Fruit fly (Drosophila melanogaster) whole organism, embryonic: ENCODE results near the gene CG13694.

Experiments
- Abd-B ChIP-seq: fragments of 200-800 bp; sonication (Bioruptor generic); optimal IDR thresholded peaks from 2 replicates; lab custom pipeline; 2018; ENCODE audit warnings: missing biosample characterization, mild to moderate bottlenecking, missing genetic modification characterization, moderate library complexity
- Adf1 ChIP-seq: fragments of 200-800 bp; sonication (Bioruptor generic); IDR thresholded peaks from 2 replicates; pipeline ENCODE4 v1.3.6; 2022; ENCODE audit warnings: missing biosample characterization, missing genetic modification characterization
- Atf6 ChIP-seq: fragments of 200-800 bp; sonication (Bioruptor generic); IDR thresholded peaks from 2 replicates; pipeline ENCODE4 v1.3.6; 2022; ENCODE audit warnings: missing biosample characterization, missing genetic modification characterization
- B-H2 ChIP-seq: fragments of 200-800 bp; sonication (Bioruptor generic); optimal IDR thresholded peaks from 2 replicates; lab custom pipeline; 2018; ENCODE audit warnings: missing biosample characterization, mild to moderate bottlenecking, missing genetic modification characterization
- CG11456 ChIP-seq: fragments of 200-800 bp; sonication (Bioruptor generic); IDR thresholded peaks from 3 replicates; pipeline ENCODE4 v1.3.6; 2022; ENCODE audit warnings: missing biosample characterization, missing genetic modification characterization
- CG11504 ChIP-seq: fragments of 200-800 bp; sonication (Bioruptor generic); optimal IDR thresholded peaks from 3 replicates; lab custom pipeline; 2019; ENCODE audit warnings: missing biosample characterization, mild to moderate bottlenecking, missing genetic modification characterization, moderate library complexity
- CG11723 ChIP-seq: fragments of 200-800 bp; sonication (Bioruptor generic); optimal IDR thresholded peaks from 2 replicates; lab custom pipeline; 2017; ENCODE audit warnings: missing biosample characterization, mild to moderate bottlenecking, missing genetic modification characterization
- CG14050 ChIP-seq: fragments of 200-800 bp; sonication (Bioruptor generic); IDR thresholded peaks from 3 replicates; pipeline ENCODE4 v1.3.6; 2022; ENCODE audit warnings: missing biosample characterization, missing genetic modification characterization
- CG1602 ChIP-seq: fragments of 200-800 bp; sonication (Bioruptor generic); optimal IDR thresholded peaks from 3 replicates; lab custom pipeline; 2016; ENCODE audit warnings: missing biosample characterization, missing genetic modification characterization
- CG17328 ChIP-seq: fragments of 200-800 bp; sonication (Bioruptor generic); IDR thresholded peaks from 2 replicates; pipeline ENCODE4 v1.3.6; 2022; ENCODE audit warnings: missing biosample characterization, missing genetic modification characterization
- CG1792 ChIP-seq: fragments of 200-800 bp; sonication (Bioruptor generic); optimal IDR thresholded peaks from 2 replicates; lab custom pipeline; 2016; ENCODE audit warnings: missing biosample characterization, missing genetic modification characterization
- CG1832 ChIP-seq: fragments of 200-800 bp; sonication (Bioruptor generic); optimal IDR thresholded peaks from 2 replicates; lab custom pipeline; 2017; ENCODE audit warnings: missing biosample characterization, mild to moderate bottlenecking, missing genetic modification characterization, inconsistent platforms
- CG18764 ChIP-seq: fragments of 200-800 bp; sonication (Bioruptor generic); optimal IDR thresholded peaks from 3 replicates; lab custom pipeline; 2016; ENCODE audit warnings: missing biosample characterization, missing genetic modification characterization
- CG2678 ChIP-seq: fragments of 200-800 bp; sonication (Bioruptor generic); optimal IDR thresholded peaks from 3 replicates; lab custom pipeline; 2019; ENCODE audit warnings: missing biosample characterization, mild to moderate bottlenecking, missing genetic modification characterization, moderate library complexity
- CG30431 ChIP-seq: fragments of 200-800 bp; sonication (Bioruptor generic); optimal IDR thresholded peaks from 2 replicates; lab custom pipeline; 2017; ENCODE audit warnings: missing biosample characterization, missing genetic modification characterization
- CG3163 ChIP-seq: fragments of 200-800 bp; sonication (Bioruptor generic); optimal IDR thresholded peaks from 3 replicates; lab custom pipeline; 2016; ENCODE audit warnings: missing biosample characterization, missing genetic modification characterization
- CG32532 ChIP-seq: fragments of 200-800 bp; sonication (Bioruptor generic); IDR thresholded peaks from 2 replicates; pipeline ENCODE4 v1.3.6; 2022; ENCODE audit warnings: missing biosample characterization, missing genetic modification characterization
- CG32767 ChIP-seq: fragments of 200-800 bp; sonication (Bioruptor generic); IDR thresholded peaks from 2 replicates; pipeline ENCODE4 v1.3.6; 2022; ENCODE audit warnings: missing biosample characterization, missing genetic modification characterization
- CG34376 ChIP-seq: fragments of 200-800 bp; sonication (Bioruptor generic); optimal IDR thresholded peaks from 2 replicates; lab custom pipeline; 2018; ENCODE audit warnings: missing biosample characterization, mild to moderate bottlenecking, missing genetic modification characterization
- CG34422 ChIP-seq: fragments of 200-800 bp; sonication (Bioruptor generic); IDR thresholded peaks from 3 replicates; pipeline ENCODE4 v1.3.6; 2022; ENCODE audit warnings: missing biosample characterization, missing genetic modification characterization
- CG6254 ChIP-seq: fragments of 200-800 bp; sonication (Bioruptor generic); optimal IDR thresholded peaks from 3 replicates; lab custom pipeline; 2017; ENCODE audit warnings: mild to moderate bottlenecking, missing biosample characterization, missing genetic modification reagents, missing genetic modification characterization
- CG9437 ChIP-seq: fragments of 200-800 bp; sonication (Bioruptor generic); optimal IDR thresholded peaks from 2 replicates; lab custom pipeline; 2018; ENCODE audit warnings: missing biosample characterization, mild to moderate bottlenecking, missing genetic modification characterization
- ERR ChIP-seq: fragments of 200-800 bp; sonication (Bioruptor generic); optimal IDR thresholded peaks from 2 replicates; lab custom pipeline; 2016; ENCODE audit warnings: missing biosample characterization, missing genetic modification characterization
- Ets97D ChIP-seq: fragments of 200-800 bp; sonication (Bioruptor generic); optimal IDR thresholded peaks from 3 replicates; lab custom pipeline; 2016; ENCODE audit warnings: missing biosample characterization, missing genetic modification characterization
- Fer3 ChIP-seq: fragments of 200-800 bp; sonication (Bioruptor generic); optimal IDR thresholded peaks from 2 replicates; lab custom pipeline; 2018; ENCODE audit warnings: missing biosample characterization, mild to moderate bottlenecking, missing genetic modification characterization, moderate library complexity
- GATAe ChIP-seq: fragments of 200-800 bp; sonication (Bioruptor generic); conservative IDR thresholded peaks from 2 replicates; pipeline ENCODE4 v1.3.6; 2022; ENCODE audit warnings: missing biosample characterization, missing genetic modification characterization
- Max ChIP-seq: fragments of 200-800 bp; sonication (Bioruptor generic); optimal IDR thresholded peaks from 2 replicates; lab custom pipeline; 2016; ENCODE audit warnings: missing biosample characterization, mild to moderate bottlenecking, missing genetic modification characterization
- NfI ChIP-seq: fragments of 200-800 bp; sonication (Bioruptor generic); optimal IDR thresholded peaks from 3 replicates; lab custom pipeline; 2018; ENCODE audit warnings: missing biosample characterization, mild to moderate bottlenecking, missing genetic modification characterization, moderate library complexity
- Ravus ChIP-seq: fragments of 200-800 bp; sonication (Bioruptor generic); IDR thresholded peaks from 2 replicates; pipeline ENCODE4 v1.3.6; 2022; ENCODE audit warnings: missing biosample characterization, missing genetic modification characterization
- Rfx ChIP-seq: fragments of 200-800 bp; sonication (Bioruptor generic); IDR thresholded peaks from 2 replicates; pipeline ENCODE4 v1.3.6; 2022; ENCODE audit warnings: missing biosample characterization, missing genetic modification characterization
- Sry-δ ChIP-seq: fragments of 200-800 bp; sonication (Bioruptor generic); optimal IDR thresholded peaks from 2 replicates; lab custom pipeline; 2016; ENCODE audit warnings: missing biosample characterization, missing genetic modification characterization
- ash1 ChIP-seq: fragments of 200-800 bp; sonication (Bioruptor generic); optimal IDR thresholded peaks from 2 replicates; lab custom pipeline; 2018; ENCODE audit warnings: missing biosample characterization, mild to moderate bottlenecking, missing genetic modification characterization
- dpn ChIP-seq, 2 experiments: fragments of 200-800 bp; sonication (Bioruptor generic); optimal IDR thresholded peaks; 3 replicates each; lab custom pipeline; 2016; ENCODE audit warnings: missing biosample characterization in 2 of 2, missing genetic modification characterization in 2 of 2
- fd102C ChIP-seq: fragments of 200-800 bp; sonication (Bioruptor generic); optimal IDR thresholded peaks from 2 replicates; lab custom pipeline; 2018; ENCODE audit warnings: missing biosample characterization, mild to moderate bottlenecking, missing genetic modification characterization, moderate library complexity
- gce ChIP-seq: fragments of 200-800 bp; sonication (Bioruptor generic); IDR thresholded peaks from 3 replicates; pipeline ENCODE4 v1.3.6; 2022; ENCODE audit warnings: missing biosample characterization, missing genetic modification characterization
- h ChIP-seq: fragments of >200 bp; optimal IDR thresholded peaks from 2 replicates; lab custom pipeline; 2017
- ham ChIP-seq: fragments of 200-800 bp; sonication (Bioruptor generic); IDR thresholded peaks from 2 replicates; pipeline ENCODE4 v1.3.6; 2022; ENCODE audit warnings: missing biosample characterization, missing genetic modification characterization
- hkb ChIP-seq, 2 experiments: fragments of 200-800 bp in 1 of 2; fragments of >200 bp in 1 of 2; sonication (Bioruptor generic) in 1 of 2; IDR thresholded peaks in 1 of 2; optimal IDR thresholded peaks in 1 of 2; 2 replicates each; pipeline versions ENCODE4 v1.3.6 to Lab custom; 2017 to 2022; ENCODE audit warnings: missing biosample characterization in 1 of 2, missing genetic modification characterization in 1 of 2
- jumu ChIP-seq: fragments of 200-800 bp; sonication (Bioruptor generic); optimal IDR thresholded peaks from 3 replicates; lab custom pipeline; 2016; ENCODE audit warnings: missing biosample characterization, missing genetic modification characterization
- mld ChIP-seq: fragments of 200-800 bp; sonication (Bioruptor generic); IDR thresholded peaks from 3 replicates; pipeline ENCODE4 v1.3.6; 2022; ENCODE audit warnings: missing biosample characterization, missing genetic modification characterization; ENCODE audit not compliant: partially characterized antibody
- prd ChIP-seq, 3 experiments: fragments of >200 bp in 2 of 3; fragments of 200-800 bp in 1 of 3; sonication (Bioruptor generic) in 1 of 3; optimal IDR thresholded peaks in 2 of 3; IDR thresholded peaks in 1 of 3; 2 replicates in 2 of 3; 3 replicates in 1 of 3; pipeline versions ENCODE4 v1.3.6 to Lab custom; 2017 to 2022; ENCODE audit warnings: missing biosample characterization in 1 of 3, missing genetic modification characterization in 1 of 3
- pzg ChIP-seq: fragments of 200-800 bp; sonication (Bioruptor generic); optimal IDR thresholded peaks from 3 replicates; lab custom pipeline; 2018; ENCODE audit warnings: missing biosample characterization, mild to moderate bottlenecking, missing genetic modification characterization, moderate library complexity
- repo ChIP-seq: fragments of 200-800 bp; sonication (Bioruptor generic); optimal IDR thresholded peaks from 2 replicates; lab custom pipeline; 2016; ENCODE audit warnings: missing biosample characterization, missing genetic modification characterization
- row ChIP-seq: fragments of 200-800 bp; sonication (Bioruptor generic); IDR thresholded peaks from 3 replicates; pipeline ENCODE4 v1.3.6; 2022; ENCODE audit warnings: missing biosample characterization, missing genetic modification characterization
- scrt ChIP-seq: fragments of 200-800 bp; sonication (Bioruptor generic); optimal IDR thresholded peaks from 2 replicates; lab custom pipeline; 2018; ENCODE audit warnings: missing biosample characterization, mild to moderate bottlenecking, missing genetic modification characterization, moderate library complexity
- sens ChIP-seq: fragments of 200-800 bp; sonication (Bioruptor generic); peaks from one replicate; lab custom pipeline; 2016; ENCODE audit warnings: missing biosample characterization, missing genetic modification characterization
- so ChIP-seq: fragments of 200-800 bp; sonication (Bioruptor generic); IDR thresholded peaks from 3 replicates; pipeline ENCODE4 v1.3.6; 2022; ENCODE audit warnings: missing biosample characterization, missing genetic modification characterization
- toy ChIP-seq: fragments of 200-800 bp; sonication (Bioruptor generic); IDR thresholded peaks from 2 replicates; pipeline ENCODE4 v1.3.6; 2022; ENCODE audit warnings: missing biosample characterization, missing genetic modification characterization
- twi ChIP-seq: fragments of 200-800 bp; optimal IDR thresholded peaks from 2 replicates; lab custom pipeline; 2019; ENCODE audit warnings: missing biosample characterization, mild to moderate bottlenecking, missing genetic modification characterization, moderate library complexity
- vnd ChIP-seq: fragments of 200-800 bp; sonication (Bioruptor generic); IDR thresholded peaks from 3 replicates; pipeline ENCODE4 v1.3.6; 2022; ENCODE audit warnings: missing biosample characterization, missing genetic modification characterization; ENCODE audit not compliant: partially characterized antibody
- vvl ChIP-seq: fragments of 200-800 bp; sonication (Bioruptor generic); IDR thresholded peaks from 2 replicates; pipeline ENCODE4 v1.3.6; 2022; ENCODE audit warnings: missing biosample characterization, missing genetic modification characterization

The CG13694 gene

dm6 chr2L:87255-87723, 29.0 kb downstream of the CG13694 start, which contains the start of gene net (continued):
- TF ChIP-seq prd (optimal IDR thresholded peaks at IDR 0.05; lab: Kevin White, UChicago) (no peak), prd (GFP tag; IDR thresholded peaks at IDR 0.05; lab: Robert Waterston, UW) (peak; percentile 57; the same call in 1 of the 3 replicates), Fer3 (tag; lab: Kevin White, UChicago) (peak; percentile 78), CG34376 (peak; percentile 88), jumu (GFP tag; lab: Kevin White, UChicago) (no peak), CG11723 (peak; percentile 63), CG1602 (peak; percentile 16), CG30431 (GFP tag; lab: Kevin White, UChicago) (no peak), CG18764 (GFP tag; lab: Kevin White, UChicago) (peak; percentile 26), Ets97D (GFP tag; lab: Kevin White, UChicago) (no peak), hkb (optimal IDR thresholded peaks at IDR 0.05; lab: Kevin White, UChicago) (no peak), hkb (GFP tag; IDR thresholded peaks at IDR 0.05; lab: Robert Waterston, UW) (0 out of 2 replicates have a peak, but pooled peaks have one; percentile 39), repo (no peak), pzg (GFP tag; lab: Kevin White, UChicago) (no peak), row (GFP tag; lab: Robert Waterston, UW) (peak; percentile 98), CG32532 (GFP tag; lab: Robert Waterston, UW) (peak; percentile 67), ERR (GFP tag; lab: Kevin White, UChicago) (no peak), toy (GFP tag; lab: Robert Waterston, UW) (no peak), twi (tag; lab: Kevin White, UChicago) (peak; percentile 39), CG9437 (GFP tag; lab: Kevin White, UChicago) (peak; percentile 62), vvl (GFP tag; lab: Robert Waterston, UW) (peak; percentile 49), Ravus (GFP tag; lab: Robert Waterston, UW) (no peak), CG2678 (tag; lab: Kevin White, UChicago) (peak; percentile 88), CG3163 (GFP tag; lab: Kevin White, UChicago) (no peak), ham (GFP tag; lab: Robert Waterston, UW) (no peak), CG11504 (tag; lab: Kevin White, UChicago) (peak; percentile 80), CG6254 (GFP tag; lab: Kevin White, UChicago) (peak; percentile 63), Sry-δ (no peak), Abd-B (GFP tag; lab: Kevin White, UChicago) (no peak), CG1832 (no peak), CG14050 (GFP tag; lab: Robert Waterston, UW) (peak; percentile 39; the same call in 1 of the 3 replicates), NfI (GFP tag; lab: Kevin White, UChicago) (peak; percentile 85), Max (GFP tag; lab: Kevin White, UChicago) (peak; percentile 77), dpn (GFP tag; optimal IDR thresholded peaks at IDR 0.05; lab: Kevin White, UChicago) (peak in 1 of 2 experiments; percentile 61), GATAe (GFP tag; lab: Robert Waterston, UW) (no peak), sens (GFP tag; lab: Kevin White, UChicago) (peak; percentile 85), ash1 (GFP tag; lab: Kevin White, UChicago) (no peak), so (GFP tag; lab: Robert Waterston, UW) (no peak), B-H2 (peak; percentile 88), fd102C (peak; percentile 12), vnd (GFP tag; lab: Robert Waterston, UW) (no peak), gce (GFP tag; lab: Robert Waterston, UW) (no peak), Atf6 (GFP tag; lab: Robert Waterston, UW) (peak; percentile 51; the same call in 1 of the 2 replicates), mld (GFP tag; lab: Robert Waterston, UW) (no peak), CG17328 (GFP tag; lab: Robert Waterston, UW) (no peak), Rfx (GFP tag; lab: Robert Waterston, UW) (peak; percentile 74; the same call in 1 of the 2 replicates), CG32767 (GFP tag; lab: Robert Waterston, UW) (no peak), h (lab: Kevin White, UChicago) (no peak), Adf1 (GFP tag; lab: Robert Waterston, UW) (peak; percentile 80), CG11456 (no peak), CG34422 (GFP tag; lab: Robert Waterston, UW) (no peak; the same call in 2 of the 3 replicates), CG1792 (GFP tag; lab: Kevin White, UChicago) (no peak), scrt (GFP tag; lab: Kevin White, UChicago) (peak; percentile 79)
